Worm (Caenorhabditis elegans): ENCODE results near the gene duo-1.

The duo-1 gene

DNA sequence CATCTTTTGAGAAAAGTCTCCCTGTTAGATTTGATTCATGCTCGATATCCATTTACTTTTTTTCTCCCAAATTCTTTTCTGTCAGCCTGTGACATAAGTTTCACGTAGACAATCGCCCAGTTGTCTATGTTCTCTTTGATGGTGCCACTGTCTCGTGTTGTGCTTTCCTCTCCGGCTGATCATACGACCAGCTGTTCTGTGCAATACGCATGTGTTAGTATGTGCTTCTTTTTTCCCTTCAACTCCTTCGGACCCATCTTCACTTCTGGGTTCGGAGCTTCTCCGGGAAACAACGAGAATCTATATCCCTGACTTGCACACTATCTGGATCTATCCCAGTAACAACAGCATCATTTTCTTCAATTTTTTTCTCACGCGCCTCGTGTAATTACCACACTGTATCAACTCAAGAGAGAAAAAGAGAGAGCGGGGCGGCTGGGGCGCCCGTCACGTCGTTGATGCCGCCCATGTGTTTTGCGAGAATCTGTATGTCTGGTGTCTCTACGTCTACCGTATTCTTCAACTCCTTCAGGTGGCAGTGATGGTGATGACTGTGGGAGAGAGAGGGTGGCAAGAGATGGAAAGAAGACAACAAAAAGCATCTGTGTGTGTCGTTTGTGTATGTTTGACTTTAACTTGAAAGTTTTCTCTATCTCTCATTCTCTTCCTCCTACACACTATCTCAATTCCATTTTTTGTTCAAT lies 22.4 kb upstream of the duo-1 start (continued):
- TF ChIP-seq sea-2 (GFP tag; IDR thresholded peaks at IDR 0.05) (no peak), lir-1 (GFP tag; conservative IDR thresholded peaks at IDR 0.05) (no peak), bed-1 (GFP tag; IDR thresholded peaks at IDR 0.05) (no peak), him-1 (tag; optimal IDR thresholded peaks at IDR 0.05) (no peak), mel-28 (tag; optimal IDR thresholded peaks at IDR 0.05; ENCODE audit: borderline replicate concordance) (no peak), B0336.3 (GFP tag; IDR thresholded peaks at IDR 0.05) (peak; percentile 78), sptf-2 (GFP tag; optimal IDR thresholded peaks at IDR 0.05) (no peak), lag-1 (GFP tag; IDR thresholded peaks at IDR 0.05) (no peak), egl-44 (GFP tag; IDR thresholded peaks at IDR 0.05) (0 out of 2 replicates have a peak, but pooled peaks have one; percentile 57), gei-17 (GFP tag; optimal IDR thresholded peaks at IDR 0.05) (peak; percentile 20), ceh-79 (tag; optimal IDR thresholded peaks at IDR 0.05) (no peak), tbp1 (GFP tag; optimal IDR thresholded peaks at IDR 0.05) (peak; percentile 22), F55B11.4 (tag; optimal IDR thresholded peaks at IDR 0.05; ENCODE audit: borderline replicate concordance, insufficient read depth) (no peak), T07F8.4 (tag; optimal IDR thresholded peaks at IDR 0.05) (no peak), ZK185.1 (tag; optimal IDR thresholded peaks at IDR 0.05; ENCODE audit: poor library complexity, severe bottlenecking) (peak; percentile 40), lin-40 (tag; optimal IDR thresholded peaks at IDR 0.05) (peak; percentile 78), attf-3 (GFP tag; conservative IDR thresholded peaks at IDR 0.05) (no peak), F57C9.4 (tag; optimal IDR thresholded peaks at IDR 0.05) (no peak), cebp-2 (GFP tag; IDR thresholded peaks at IDR 0.05) (no peak), pha-4 (tag; optimal IDR thresholded peaks at IDR 0.05) (no peak), B0019.2 (GFP tag; conservative IDR thresholded peaks at IDR 0.05) (no peak), hrde-1 (tag; optimal IDR thresholded peaks at IDR 0.05; ENCODE audit: borderline replicate concordance) (no peak), rec-8 (tag; optimal IDR thresholded peaks at IDR 0.05) (no peak), nhr-80 (tag; optimal IDR thresholded peaks at IDR 0.05) (peak; percentile 98), B0035.1 (tag; optimal IDR thresholded peaks at IDR 0.05) (no peak), mcd-1 (GFP tag; IDR thresholded peaks at IDR 0.05) (no peak), nhr-90 (tag; optimal IDR thresholded peaks at IDR 0.05) (peak; percentile 84), snpc-3.4 (tag; optimal IDR thresholded peaks at IDR 0.05) (no peak), hlh-26 (GFP tag; conservative IDR thresholded peaks at IDR 0.05) (no peak), unc-130 (GFP tag; optimal IDR thresholded peaks at IDR 0.05) (no peak), ztf-25 (GFP tag; IDR thresholded peaks at IDR 0.05) (no peak), snpc-1.1 (tag; optimal IDR thresholded peaks at IDR 0.05; ENCODE audit: insufficient read depth) (no peak)

DNA sequence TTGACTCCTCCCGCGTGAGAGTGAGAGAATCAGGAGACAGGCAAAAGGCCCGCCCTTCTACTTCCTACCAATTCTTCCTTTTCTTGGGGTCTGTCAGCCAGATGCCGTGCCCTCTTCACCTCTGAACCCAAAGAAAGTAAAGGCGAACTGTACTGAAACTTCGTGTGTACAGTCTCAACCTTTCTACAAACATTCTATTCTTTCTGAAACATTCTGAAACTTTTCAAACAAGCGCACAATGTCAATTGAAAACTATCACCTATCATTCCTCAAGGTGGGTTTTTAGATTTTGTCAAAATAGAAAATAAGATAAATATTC lies 21.9 kb upstream of the duo-1 start:
- no peak for TF ChIP-seq lin-54 (GFP tag; optimal IDR thresholded peaks at IDR 0.05)
- TF ChIP-seq C06A6.2 (GFP tag; conservative IDR thresholded peaks at IDR 0.05), result 0 out of 2 replicates have a peak, but pooled peaks have one; percentile 7
- peak; percentile 23 for TF ChIP-seq attf-5 (GFP tag; optimal IDR thresholded peaks at IDR 0.05)
- no peak for TF ChIP-seq dox-1 (GFP tag; IDR thresholded peaks at IDR 0.05)
- TF ChIP-seq egl-18 (GFP tag; IDR thresholded peaks at IDR 0.05), result no peak
- TF ChIP-seq Y53G8AR.9 (GFP tag; conservative IDR thresholded peaks at IDR 0.05), result 0 out of 2 replicates have a peak, but pooled peaks have one; percentile 2
- TF ChIP-seq efl-1 (GFP tag; optimal IDR thresholded peaks at IDR 0.05), result no peak
- no peak for TF ChIP-seq hsf-1 (GFP tag; IDR thresholded peaks at IDR 0.05)
- TF ChIP-seq athp-1 (tag; optimal IDR thresholded peaks at IDR 0.05), result no peak
- TF ChIP-seq dpff-1 (tag; optimal IDR thresholded peaks at IDR 0.05), result no peak
- TF ChIP-seq bed-2 (GFP tag; IDR thresholded peaks at IDR 0.05), result no peak
- no peak for TF ChIP-seq ceh-100 (GFP tag; IDR thresholded peaks at IDR 0.05)
- no peak for TF ChIP-seq cebp-1 (GFP tag; IDR thresholded peaks at IDR 0.05)
- peak; percentile 22 for TF ChIP-seq cebp-1 (tag; optimal IDR thresholded peaks at IDR 0.05)
- no peak for TF ChIP-seq ztf-6 (GFP tag; IDR thresholded peaks at IDR 0.05)
- TF ChIP-seq ceh-27 (GFP tag; optimal IDR thresholded peaks at IDR 0.05), result no peak
- no peak for TF ChIP-seq unc-130 (GFP tag; optimal IDR thresholded peaks at IDR 0.05)
- TF ChIP-seq akir-1 (GFP tag; optimal IDR thresholded peaks at IDR 0.05), result no peak
